Fruit fly (Drosophila melanogaster) whole organism, embryonic: Measurements from ENCODE around the gene LysD.
"Not testable (repeated sequence)": the region's sequence is repeated elsewhere in the genome, so short reads cannot be mapped to it uniquely, and the experiment has no call there.

Experiments used
- Bteb2 ChIP-seq: fragments of 200-800 bp; sonication (Bioruptor generic); optimal IDR thresholded peaks from 2 replicates; lab custom pipeline; 2016; ENCODE audit warnings: missing biosample characterization, missing genetic modification characterization
- CG1024 ChIP-seq: fragments of 200-800 bp; sonication (Bioruptor generic); IDR thresholded peaks from 2 replicates; pipeline ENCODE4 v1.3.6; 2022; ENCODE audit warnings: missing biosample characterization, missing genetic modification characterization
- CG11247 ChIP-seq: fragments of 200-800 bp; sonication (Bioruptor generic); IDR thresholded peaks from 2 replicates; pipeline ENCODE4 v1.3.6; 2022; ENCODE audit warnings: missing biosample characterization, missing genetic modification characterization
- CG15514 ChIP-seq: fragments of 200-800 bp; sonication (Bioruptor generic); optimal IDR thresholded peaks from 3 replicates; lab custom pipeline; 2017; ENCODE audit warnings: missing biosample characterization, missing genetic modification characterization, mild to moderate bottlenecking, moderate library complexity, missing genetic modification reagents
- CG15601 ChIP-seq: fragments of 200-800 bp; sonication (Bioruptor generic); optimal IDR thresholded peaks from 3 replicates; lab custom pipeline; 2019; ENCODE audit warnings: missing biosample characterization, mild to moderate bottlenecking, missing genetic modification characterization, moderate library complexity
- CG16863 ChIP-seq: fragments of 200-800 bp; sonication (Bioruptor generic); optimal IDR thresholded peaks from 3 replicates; lab custom pipeline; 2016; ENCODE audit warnings: missing biosample characterization, missing genetic modification characterization
- CG17829 ChIP-seq: fragments of 200-800 bp; optimal IDR thresholded peaks from 2 replicates; lab custom pipeline; 2019; ENCODE audit warnings: missing biosample characterization, mild to moderate bottlenecking, missing genetic modification characterization, moderate library complexity
- CG2875 ChIP-seq: fragments of 200-800 bp; sonication (Bioruptor generic); optimal IDR thresholded peaks from 2 replicates; lab custom pipeline; 2017; ENCODE audit warnings: missing biosample characterization, mild to moderate bottlenecking, missing genetic modification characterization, missing genetic modification reagents
- CG3163 ChIP-seq: fragments of 200-800 bp; sonication (Bioruptor generic); optimal IDR thresholded peaks from 3 replicates; lab custom pipeline; 2016; ENCODE audit warnings: missing biosample characterization, missing genetic modification characterization
- CG32772 ChIP-seq: fragments of 200-800 bp; sonication (Bioruptor generic); IDR thresholded peaks from 2 replicates; pipeline ENCODE4 v1.3.6; 2022; ENCODE audit warnings: missing biosample characterization, missing genetic modification characterization
- CG34422 ChIP-seq: fragments of 200-800 bp; sonication (Bioruptor generic); IDR thresholded peaks from 3 replicates; pipeline ENCODE4 v1.3.6; 2022; ENCODE audit warnings: missing biosample characterization, missing genetic modification characterization
- CG4328 ChIP-seq: fragments of 200-800 bp; sonication (Bioruptor generic); optimal IDR thresholded peaks from 3 replicates; lab custom pipeline; 2017; ENCODE audit warnings: missing biosample characterization, missing genetic modification reagents, missing genetic modification characterization
- CG6683 ChIP-seq: fragments of 200-800 bp; sonication (Bioruptor generic); optimal IDR thresholded peaks from 2 replicates; lab custom pipeline; 2017; ENCODE audit warnings: missing biosample characterization, mild to moderate bottlenecking, missing genetic modification characterization, missing genetic modification reagents
- CG6689 ChIP-seq: fragments of 200-800 bp; sonication (Bioruptor generic); IDR thresholded peaks from 2 replicates; pipeline ENCODE4 v1.3.6; 2022; ENCODE audit warnings: missing biosample characterization, missing genetic modification characterization
- CG7786 ChIP-seq: fragments of 200-800 bp; sonication (Bioruptor generic); optimal IDR thresholded peaks from 2 replicates; lab custom pipeline; 2016; ENCODE audit warnings: missing biosample characterization, missing genetic modification characterization
- CG9215 ChIP-seq: fragments of 200-800 bp; sonication (Bioruptor generic); IDR thresholded peaks from 2 replicates; pipeline ENCODE4 v1.3.6; 2022; ENCODE audit warnings: missing biosample characterization, missing genetic modification characterization
- Dad ChIP-seq: fragments of 200-800 bp; sonication (Bioruptor generic); optimal IDR thresholded peaks from 3 replicates; lab custom pipeline; 2016; ENCODE audit warnings: missing biosample characterization, missing genetic modification characterization
- Dp ChIP-seq: fragments of 200-800 bp; sonication (Bioruptor generic); optimal IDR thresholded peaks from 2 replicates; lab custom pipeline; 2018; ENCODE audit warnings: missing biosample characterization, mild to moderate bottlenecking, missing genetic modification characterization, moderate library complexity
- E2f2 ChIP-seq: fragments of 200-800 bp; sonication (Bioruptor generic); IDR thresholded peaks from 2 replicates; pipeline ENCODE4 v1.3.6; 2022; ENCODE audit warnings: missing biosample characterization, missing genetic modification characterization
- ERR ChIP-seq: fragments of 200-800 bp; sonication (Bioruptor generic); optimal IDR thresholded peaks from 2 replicates; lab custom pipeline; 2016; ENCODE audit warnings: missing biosample characterization, missing genetic modification characterization
- Ets65A ChIP-seq: fragments of 200-800 bp; sonication (Bioruptor generic); peaks from one replicate; lab custom pipeline; 2016; ENCODE audit warnings: missing biosample characterization, missing genetic modification characterization
- MBD-R2 ChIP-seq: fragments of 200-800 bp; sonication (Bioruptor generic); IDR thresholded peaks from 2 replicates; pipeline ENCODE4 v1.3.6; 2022; ENCODE audit warnings: missing biosample characterization, missing genetic modification characterization
- Max ChIP-seq: fragments of 200-800 bp; sonication (Bioruptor generic); optimal IDR thresholded peaks from 2 replicates; lab custom pipeline; 2016; ENCODE audit warnings: missing biosample characterization, mild to moderate bottlenecking, missing genetic modification characterization
- Meics ChIP-seq: fragments of 200-800 bp; sonication (Bioruptor generic); optimal IDR thresholded peaks from 2 replicates; lab custom pipeline; 2017; ENCODE audit warnings: missing biosample characterization, mild to moderate bottlenecking, missing genetic modification characterization
- Oaz ChIP-seq: fragments of 200-800 bp; sonication (Bioruptor generic); IDR thresholded peaks from 2 replicates; pipeline ENCODE4 v1.3.6; 2022; ENCODE audit warnings: missing biosample characterization, missing genetic modification characterization
- Opbp ChIP-seq: fragments of 200-800 bp; sonication (Bioruptor generic); IDR thresholded peaks from 3 replicates; pipeline ENCODE4 v1.3.6; 2022; ENCODE audit warnings: missing biosample characterization, missing genetic modification characterization; ENCODE audit not compliant: partially characterized antibody
- Pdp1 ChIP-seq, 2 experiments: fragments of 200-800 bp; sonication (Bioruptor generic); optimal IDR thresholded peaks; 3 replicates each; lab custom pipeline; 2016; ENCODE audit warnings: missing biosample characterization in 2 of 2, missing genetic modification characterization in 2 of 2, mild to moderate bottlenecking in 1 of 2, moderate library complexity in 1 of 2
- Sin3A ChIP-seq: fragments of >200 bp; optimal IDR thresholded peaks from 2 replicates; lab custom pipeline; 2018
- Tbp ChIP-seq: fragments of >200 bp; optimal IDR thresholded peaks from 2 replicates; lab custom pipeline; 2018; ENCODE audit warnings: missing biosample characterization, missing genetic modification characterization
- Trl ChIP-seq, 3 experiments: fragments of >200 bp in 2 of 3; fragments of 200-800 bp in 1 of 3; sonication (Bioruptor generic) in 1 of 3; optimal IDR thresholded peaks; 2 replicates in 1 of 3; 3 replicates in 2 of 3; lab custom pipeline; 2016 to 2017; ENCODE audit warnings: missing biosample characterization in 1 of 3, missing genetic modification characterization in 1 of 3
- ase ChIP-seq: fragments of 200-800 bp; sonication (Bioruptor generic); IDR thresholded peaks from 3 replicates; pipeline ENCODE4 v1.3.6; 2022; ENCODE audit warnings: missing biosample characterization, missing genetic modification characterization
- cg ChIP-seq: fragments of 200-800 bp; sonication (Bioruptor generic); optimal IDR thresholded peaks from 3 replicates; lab custom pipeline; 2019; ENCODE audit warnings: missing biosample characterization, mild to moderate bottlenecking, missing genetic modification characterization, moderate library complexity
- crp ChIP-seq, 2 experiments: fragments of 200-800 bp; sonication (Bioruptor generic); optimal IDR thresholded peaks; 2 replicates in 1 of 2; 3 replicates in 1 of 2; lab custom pipeline; 2017; ENCODE audit warnings: missing biosample characterization in 2 of 2, missing genetic modification characterization in 2 of 2, mild to moderate bottlenecking in 1 of 2, moderate library complexity in 1 of 2
- danr ChIP-seq: fragments of 200-800 bp; sonication (Bioruptor generic); IDR thresholded peaks from 2 replicates; pipeline ENCODE4 v1.3.6; 2022; ENCODE audit warnings: missing biosample characterization, missing genetic modification characterization
- dmrt11E ChIP-seq: fragments of 200-800 bp; sonication (Bioruptor generic); optimal IDR thresholded peaks from 3 replicates; lab custom pipeline; 2018; ENCODE audit warnings: missing biosample characterization, mild to moderate bottlenecking, missing genetic modification characterization, moderate library complexity
- exex ChIP-seq: fragments of 200-800 bp; sonication (Bioruptor generic); optimal IDR thresholded peaks from 4 replicates; lab custom pipeline; 2018; ENCODE audit warnings: missing biosample characterization, mild to moderate bottlenecking, missing genetic modification characterization, moderate library complexity
- ind ChIP-seq: fragments of 200-800 bp; sonication (Bioruptor generic); optimal IDR thresholded peaks from 3 replicates; lab custom pipeline; 2016; ENCODE audit warnings: missing biosample characterization, missing genetic modification characterization
- insv ChIP-seq, 2 experiments: fragments of 200-800 bp; sonication (Bioruptor generic); optimal IDR thresholded peaks; 3 replicates each; lab custom pipeline; 2016 to 2018; ENCODE audit warnings: missing biosample characterization in 2 of 2, missing genetic modification characterization in 2 of 2
- lab ChIP-seq: fragments of 200-800 bp; sonication (Bioruptor generic); optimal IDR thresholded peaks from 3 replicates; lab custom pipeline; 2017; ENCODE audit warnings: missing biosample characterization, missing genetic modification characterization, mild to moderate bottlenecking, moderate library complexity, missing genetic modification reagents
- lola ChIP-seq, 3 experiments: fragments of >200 bp in 2 of 3; fragments of 200-800 bp in 1 of 3; sonication (Bioruptor generic) in 1 of 3; optimal IDR thresholded peaks; 2 replicates each; lab custom pipeline; 2017 to 2019; ENCODE audit warnings: missing biosample characterization in 3 of 3, missing genetic modification characterization in 3 of 3, mild to moderate bottlenecking in 1 of 3, moderate library complexity in 1 of 3
- peb ChIP-seq: fragments of 200-800 bp; sonication (Bioruptor generic); IDR thresholded peaks from 2 replicates; pipeline ENCODE4 v1.3.6; 2022; ENCODE audit warnings: missing biosample characterization, missing genetic modification characterization
- sens ChIP-seq: fragments of 200-800 bp; sonication (Bioruptor generic); peaks from one replicate; lab custom pipeline; 2016; ENCODE audit warnings: missing biosample characterization, missing genetic modification characterization
- twi ChIP-seq: fragments of 200-800 bp; optimal IDR thresholded peaks from 2 replicates; lab custom pipeline; 2019; ENCODE audit warnings: missing biosample characterization, mild to moderate bottlenecking, missing genetic modification characterization, moderate library complexity
- yki ChIP-seq: fragments of >200 bp; optimal IDR thresholded peaks from 3 replicates; lab custom pipeline; 2018
- zf30C ChIP-seq: fragments of 200-800 bp; sonication (Bioruptor generic); optimal IDR thresholded peaks from 3 replicates; lab custom pipeline; 2018; ENCODE audit warnings: missing biosample characterization, mild to moderate bottlenecking, missing genetic modification characterization

The LysD gene

DNA sequence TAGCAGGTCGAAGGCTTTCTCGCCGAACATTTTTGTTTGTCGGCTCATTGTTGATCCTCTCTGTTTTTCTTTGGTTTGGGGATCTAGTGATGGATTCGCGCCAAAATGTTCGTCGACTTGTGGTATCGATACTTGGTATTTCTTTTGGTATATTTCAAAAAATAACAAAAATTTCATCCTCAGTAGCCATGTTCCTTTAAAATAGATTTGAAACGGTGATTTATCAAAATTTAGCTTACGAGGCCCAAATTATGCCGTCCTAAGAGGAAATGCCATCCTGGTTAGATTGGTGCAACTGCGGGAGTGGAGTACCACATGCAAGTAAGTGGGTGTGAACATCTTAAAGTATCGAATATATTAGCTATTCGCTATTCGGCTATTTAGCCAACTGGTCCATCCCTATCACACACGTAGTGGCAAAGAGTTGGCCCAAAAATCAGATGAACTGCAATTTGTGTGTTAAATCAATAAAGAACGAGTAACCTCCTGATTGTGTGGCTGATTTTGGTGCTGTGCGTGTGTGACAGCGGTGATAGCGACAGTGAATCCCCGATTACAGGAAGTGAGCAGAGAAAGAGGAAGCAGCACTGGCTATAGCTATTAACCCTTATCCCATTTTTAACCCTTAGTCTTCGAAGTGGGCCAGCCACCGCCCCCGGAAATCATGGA is 36.8 kb upstream of the LysD start, which contains the start of the genes Psf1 and Sac1 (continued):
- no peak for TF ChIP-seq ase (GFP tag; lab: Robert Waterston, UW)
- peak; percentile 93 for TF ChIP-seq CG16863
- no peak for TF ChIP-seq Dp (GFP tag; lab: Kevin White, UChicago)
- no peak for TF ChIP-seq yki (lab: Kevin White, UChicago)
- peak in 1 of 2 experiments; percentile 12 for TF ChIP-seq crp (GFP tag; optimal IDR thresholded peaks at IDR 0.05; lab: Kevin White, UChicago)
- peak; percentile 60 for TF ChIP-seq Max (GFP tag; lab: Kevin White, UChicago)
- TF ChIP-seq CG9215, result peak; percentile 51
- no peak for TF ChIP-seq danr (GFP tag; lab: Robert Waterston, UW)
- TF ChIP-seq CG32772, result no peak
- TF ChIP-seq Dad (GFP tag; lab: Kevin White, UChicago), result peak; percentile 46
- no peak for TF ChIP-seq twi (tag; lab: Kevin White, UChicago)
- TF ChIP-seq E2f2, result 0 out of 2 replicates have a peak, but pooled peaks have one; percentile 15
- TF ChIP-seq sens, result peak; percentile 87
- no peak for TF ChIP-seq CG1024 (GFP tag; lab: Robert Waterston, UW)
- peak; percentile 58; the same call in 1 of the 3 replicates for TF ChIP-seq CG34422
- TF ChIP-seq peb (GFP tag; lab: Robert Waterston, UW), result no peak
- peak; percentile 96 for TF ChIP-seq Ets65A
- TF ChIP-seq MBD-R2, result peak; percentile 65; the same call in 1 of the 2 replicates
- no peak for TF ChIP-seq CG2875
- TF ChIP-seq ERR (GFP tag; lab: Kevin White, UChicago), result no peak
- peak; percentile 41; the same call in 1 of the 2 replicates for TF ChIP-seq CG6689 (GFP tag; lab: Robert Waterston, UW)
- peak; percentile 56 for TF ChIP-seq CG15514 (GFP tag; lab: Kevin White, UChicago)
- peak; percentile 32 for TF ChIP-seq CG3163
- TF ChIP-seq Trl (optimal IDR thresholded peaks at IDR 0.05; lab: Kevin White, UChicago), result no peak
- peak; percentile 18 for TF ChIP-seq Trl (GFP tag; optimal IDR thresholded peaks at IDR 0.05; lab: Kevin White, UChicago)
- peak; percentile 40 for TF ChIP-seq dmrt11E (tag; lab: Kevin White, UChicago)
- TF ChIP-seq CG6683 (GFP tag; lab: Kevin White, UChicago), result no peak

DNA sequence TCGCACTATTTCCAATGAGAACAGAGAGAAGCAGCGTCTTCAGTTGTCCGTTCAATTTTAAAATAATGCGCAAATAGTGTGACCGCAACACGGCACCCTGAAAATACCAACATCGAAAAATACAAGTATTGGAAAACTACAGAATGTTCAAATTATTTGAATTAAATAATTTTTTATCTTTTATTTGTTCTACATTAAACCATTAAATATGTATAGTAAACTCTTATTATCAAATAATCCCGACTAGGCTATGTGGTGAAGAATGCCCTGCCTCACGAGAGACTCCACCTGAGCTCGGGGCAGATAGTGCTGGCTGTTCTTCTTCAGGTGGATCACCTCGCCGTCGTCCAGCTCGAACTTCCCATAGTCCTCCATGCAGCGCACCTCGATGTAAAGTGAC is 35.8 kb upstream of the LysD start, which contains the start of gene CG32318:
TSS of gene CG32318 (minus strand) at position 101 of the 400 bp plus-strand sequence.
- not testable (repeated sequence) for TF ChIP-seq Tbp (GFP tag; lab: Kevin White, UChicago); Meics (GFP tag; lab: Kevin White, UChicago); cg

DNA sequence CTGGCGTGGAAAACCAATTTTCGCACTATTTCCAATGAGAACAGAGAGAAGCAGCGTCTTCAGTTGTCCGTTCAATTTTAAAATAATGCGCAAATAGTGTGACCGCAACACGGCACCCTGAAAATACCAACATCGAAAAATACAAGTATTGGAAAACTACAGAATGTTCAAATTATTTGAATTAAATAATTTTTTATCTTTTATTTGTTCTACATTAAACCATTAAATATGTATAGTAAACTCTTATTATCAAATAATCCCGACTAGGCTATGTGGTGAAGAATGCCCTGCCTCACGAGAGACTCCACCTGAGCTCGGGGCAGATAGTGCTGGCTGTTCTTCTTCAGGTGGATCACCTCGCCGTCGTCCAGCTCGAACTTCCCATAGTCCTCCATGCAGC is 34.8 kb upstream of the LysD start, which contains the start of gene Klp61F:
TSS of gene Klp61F (minus strand) at position 101 of the 400 bp plus-strand sequence.
- not testable (repeated sequence) for TF ChIP-seq Bteb2 (GFP tag; lab: Kevin White, UChicago); zf30C; lab (GFP tag; lab: Kevin White, UChicago)
- TF ChIP-seq, all 482 proteins: peak for 0; not testable (repeated sequence) for 482

DNA sequence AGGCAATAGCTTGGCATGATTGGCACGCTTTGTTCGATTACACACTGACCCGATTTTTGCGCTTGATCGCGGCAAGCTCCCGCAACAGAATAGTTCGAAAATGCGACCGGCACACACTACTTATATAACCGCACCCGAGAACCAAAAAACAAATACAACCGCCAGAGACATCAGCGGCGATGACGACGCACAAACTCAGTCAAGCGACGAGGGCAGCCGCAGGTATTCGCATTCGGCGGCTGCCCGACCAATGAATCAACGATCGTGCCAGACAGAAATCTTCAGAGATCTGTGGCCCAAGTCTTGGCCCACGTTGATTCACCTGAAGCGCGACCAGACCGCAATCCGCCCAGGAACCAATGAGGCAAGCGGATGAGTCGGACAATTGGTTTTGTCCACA is 27.2 kb upstream of the LysD start, which contains the start of gene CG9192:
TSS of gene CG9192 (minus strand) at position 101 of the 400 bp plus-strand sequence.
- TF ChIP-seq lola (GFP tag; optimal IDR thresholded peaks at IDR 0.05; lab: Kevin White, UChicago) (no peak), Pdp1 (GFP tag; optimal IDR thresholded peaks at IDR 0.05; lab: Kevin White, UChicago) (peak in 1 of 2 experiments; percentile 84), Tbp (GFP tag; lab: Kevin White, UChicago) (no peak), lab (GFP tag; lab: Kevin White, UChicago) (no peak), CG17829 (tag; lab: Kevin White, UChicago) (no peak), Trl (optimal IDR thresholded peaks at IDR 0.05; lab: Kevin White, UChicago) (no peak), Trl (GFP tag; optimal IDR thresholded peaks at IDR 0.05; lab: Kevin White, UChicago) (no peak), exex (tag; lab: Kevin White, UChicago) (no peak), CG15601 (tag; lab: Kevin White, UChicago) (no peak), ind (GFP tag; lab: Kevin White, UChicago) (no peak), insv (GFP tag; optimal IDR thresholded peaks at IDR 0.05; lab: Kevin White, UChicago) (no peak), Opbp (no peak), Oaz (no peak), CG7786 (GFP tag; lab: Kevin White, UChicago) (no peak), CG11247 (GFP tag; lab: Robert Waterston, UW) (0 out of 2 replicates have a peak, but pooled peaks have one; percentile 27), Sin3A (no peak), CG4328 (GFP tag; lab: Kevin White, UChicago) (no peak)
